Fruit fly (Drosophila melanogaster) whole organism, embryonic: ENCODE data around the gene Parg.
A peak's percentile ranks its signal among the peaks of the same experiment; 100 is the strongest.

ENCODE experiments used
- ATbp ChIP-seq: fragments of 200-800 bp; sonication (Bioruptor generic); optimal IDR thresholded peaks from 2 replicates; lab custom pipeline; 2017; ENCODE audit warnings: missing biosample characterization, mild to moderate bottlenecking, missing genetic modification characterization, missing genetic modification reagents
- Abd-B ChIP-seq: fragments of 200-800 bp; sonication (Bioruptor generic); optimal IDR thresholded peaks from 2 replicates; lab custom pipeline; 2018; ENCODE audit warnings: missing biosample characterization, mild to moderate bottlenecking, missing genetic modification characterization, moderate library complexity
- BtbVII ChIP-seq: fragments of 200-800 bp; sonication (Bioruptor generic); optimal IDR thresholded peaks from 3 replicates; lab custom pipeline; 2017; ENCODE audit warnings: missing biosample characterization, mild to moderate bottlenecking, missing genetic modification characterization
- CG10274 ChIP-seq: fragments of 200-800 bp; sonication (Bioruptor generic); optimal IDR thresholded peaks from 3 replicates; lab custom pipeline; 2017; ENCODE audit warnings: missing biosample characterization, mild to moderate bottlenecking, missing genetic modification characterization
- CG11247 ChIP-seq: fragments of 200-800 bp; sonication (Bioruptor generic); IDR thresholded peaks from 2 replicates; pipeline ENCODE4 v1.3.6; 2022; ENCODE audit warnings: missing biosample characterization, missing genetic modification characterization
- CG11504 ChIP-seq: fragments of 200-800 bp; sonication (Bioruptor generic); optimal IDR thresholded peaks from 3 replicates; lab custom pipeline; 2019; ENCODE audit warnings: missing biosample characterization, mild to moderate bottlenecking, missing genetic modification characterization, moderate library complexity
- CG14860 ChIP-seq: fragments of 200-800 bp; sonication (Bioruptor generic); IDR thresholded peaks from 3 replicates; pipeline ENCODE4 v1.3.6; 2022; ENCODE audit warnings: missing biosample characterization, missing genetic modification characterization; ENCODE audit not compliant: partially characterized antibody
- CG15073 ChIP-seq: fragments of 200-800 bp; sonication (Bioruptor generic); optimal IDR thresholded peaks from 2 replicates; lab custom pipeline; 2016; ENCODE audit warnings: missing biosample characterization, missing genetic modification characterization
- CG17802 ChIP-seq: fragments of 200-800 bp; sonication (Bioruptor generic); optimal IDR thresholded peaks from 2 replicates; lab custom pipeline; 2018; ENCODE audit warnings: missing biosample characterization, mild to moderate bottlenecking, missing genetic modification characterization, moderate library complexity
- CG2202 ChIP-seq: fragments of 200-800 bp; sonication (Bioruptor generic); optimal IDR thresholded peaks from 2 replicates; lab custom pipeline; 2018; ENCODE audit warnings: missing biosample characterization, mild to moderate bottlenecking, missing genetic modification characterization
- CG2712 ChIP-seq: fragments of 200-800 bp; optimal IDR thresholded peaks from 3 replicates; lab custom pipeline; 2019; ENCODE audit warnings: missing biosample characterization, mild to moderate bottlenecking, missing genetic modification characterization, moderate library complexity
- CG30020 ChIP-seq: fragments of 200-800 bp; optimal IDR thresholded peaks from 2 replicates; lab custom pipeline; 2019; ENCODE audit warnings: missing biosample characterization, mild to moderate bottlenecking, missing genetic modification characterization, moderate library complexity
- CG32532 ChIP-seq: fragments of 200-800 bp; sonication (Bioruptor generic); IDR thresholded peaks from 2 replicates; pipeline ENCODE4 v1.3.6; 2022; ENCODE audit warnings: missing biosample characterization, missing genetic modification characterization
- CG34224 ChIP-seq: fragments of 200-800 bp; sonication (Bioruptor generic); IDR thresholded peaks from 3 replicates; pipeline ENCODE4 v1.3.6; 2022; ENCODE audit warnings: missing biosample characterization, missing genetic modification characterization; ENCODE audit not compliant: partially characterized antibody
- CG8359 ChIP-seq: fragments of 200-800 bp; sonication (Bioruptor generic); optimal IDR thresholded peaks from 2 replicates; lab custom pipeline; 2017; ENCODE audit warnings: missing biosample characterization, mild to moderate bottlenecking, missing genetic modification characterization, borderline replicate concordance
- CG9876 ChIP-seq: fragments of 200-800 bp; sonication (Bioruptor generic); optimal IDR thresholded peaks from 2 replicates; lab custom pipeline; 2016; ENCODE audit warnings: missing biosample characterization, missing genetic modification characterization
- Drgx ChIP-seq: fragments of 200-800 bp; sonication (Bioruptor generic); IDR thresholded peaks from 2 replicates; pipeline ENCODE4 v1.3.6; 2022; ENCODE audit warnings: missing biosample characterization, missing genetic modification characterization
- HHEX ChIP-seq: fragments of 200-800 bp; sonication (Bioruptor generic); optimal IDR thresholded peaks from 3 replicates; lab custom pipeline; 2017; ENCODE audit warnings: missing biosample characterization, mild to moderate bottlenecking, missing genetic modification characterization, missing genetic modification reagents
- Hr39 ChIP-seq: fragments of >200 bp; optimal IDR thresholded peaks from 2 replicates; lab custom pipeline; 2017
- Lim3 ChIP-seq: fragments of 200-800 bp; sonication (Bioruptor generic); IDR thresholded peaks from 2 replicates; pipeline ENCODE4 v1.3.6; 2022; ENCODE audit warnings: missing biosample characterization, missing genetic modification characterization
- Nf-YC ChIP-seq: fragments of 200-800 bp; optimal IDR thresholded peaks from 3 replicates; lab custom pipeline; 2019; ENCODE audit warnings: missing biosample characterization, mild to moderate bottlenecking, missing genetic modification characterization, moderate library complexity
- NfI ChIP-seq: fragments of 200-800 bp; sonication (Bioruptor generic); optimal IDR thresholded peaks from 3 replicates; lab custom pipeline; 2018; ENCODE audit warnings: missing biosample characterization, mild to moderate bottlenecking, missing genetic modification characterization, moderate library complexity
- Trl ChIP-seq, 3 experiments: fragments of >200 bp in 2 of 3; fragments of 200-800 bp in 1 of 3; sonication (Bioruptor generic) in 1 of 3; optimal IDR thresholded peaks; 2 replicates in 1 of 3; 3 replicates in 2 of 3; lab custom pipeline; 2016 to 2017; ENCODE audit warnings: missing biosample characterization in 1 of 3, missing genetic modification characterization in 1 of 3
- ash1 ChIP-seq: fragments of 200-800 bp; sonication (Bioruptor generic); optimal IDR thresholded peaks from 2 replicates; lab custom pipeline; 2018; ENCODE audit warnings: missing biosample characterization, mild to moderate bottlenecking, missing genetic modification characterization
- bsh ChIP-seq, 2 experiments: fragments of 200-800 bp; sonication (Bioruptor generic); optimal IDR thresholded peaks; 2 replicates each; lab custom pipeline; 2017 to 2018; ENCODE audit warnings: mild to moderate bottlenecking in 2 of 2, missing biosample characterization in 2 of 2, missing genetic modification characterization in 2 of 2, moderate library complexity in 1 of 2
- crp ChIP-seq, 2 experiments: fragments of 200-800 bp; sonication (Bioruptor generic); optimal IDR thresholded peaks; 2 replicates in 1 of 2; 3 replicates in 1 of 2; lab custom pipeline; 2017; ENCODE audit warnings: missing biosample characterization in 2 of 2, missing genetic modification characterization in 2 of 2, mild to moderate bottlenecking in 1 of 2, moderate library complexity in 1 of 2
- grau ChIP-seq: fragments of 200-800 bp; optimal IDR thresholded peaks from 3 replicates; lab custom pipeline; 2019; ENCODE audit warnings: missing biosample characterization, mild to moderate bottlenecking, missing genetic modification characterization, moderate library complexity
- ham ChIP-seq: fragments of 200-800 bp; sonication (Bioruptor generic); IDR thresholded peaks from 2 replicates; pipeline ENCODE4 v1.3.6; 2022; ENCODE audit warnings: missing biosample characterization, missing genetic modification characterization
- inv ChIP-seq: fragments of 200-800 bp; sonication (Bioruptor generic); IDR thresholded peaks from 2 replicates; pipeline ENCODE4 v1.3.6; 2022; ENCODE audit warnings: missing biosample characterization, missing genetic modification characterization; ENCODE audit not compliant: partially characterized antibody
- klu ChIP-seq: fragments of 200-800 bp; sonication (Bioruptor generic); IDR thresholded peaks from 2 replicates; pipeline ENCODE4 v1.3.6; 2022; ENCODE audit warnings: missing biosample characterization, missing genetic modification characterization
- lola ChIP-seq, 3 experiments: fragments of >200 bp in 2 of 3; fragments of 200-800 bp in 1 of 3; sonication (Bioruptor generic) in 1 of 3; optimal IDR thresholded peaks; 2 replicates each; lab custom pipeline; 2017 to 2019; ENCODE audit warnings: missing biosample characterization in 3 of 3, missing genetic modification characterization in 3 of 3, mild to moderate bottlenecking in 1 of 3, moderate library complexity in 1 of 3
- nom ChIP-seq: fragments of 200-800 bp; sonication (Bioruptor generic); optimal IDR thresholded peaks from 2 replicates; lab custom pipeline; 2017; ENCODE audit warnings: missing biosample characterization, missing genetic modification characterization, mild to moderate bottlenecking, moderate library complexity, missing genetic modification reagents
- odd ChIP-seq: fragments of 200-800 bp; sonication (Bioruptor generic); optimal IDR thresholded peaks from 2 replicates; lab custom pipeline; 2017; ENCODE audit warnings: missing biosample characterization, mild to moderate bottlenecking, missing genetic modification characterization
- pho ChIP-seq: fragments of 200-800 bp; sonication (Bioruptor generic); optimal IDR thresholded peaks from 2 replicates; lab custom pipeline; 2016; ENCODE audit warnings: missing biosample characterization, missing genetic modification characterization
- psq ChIP-seq: fragments of 200-800 bp; sonication (Bioruptor generic); optimal IDR thresholded peaks from 2 replicates; lab custom pipeline; 2017; ENCODE audit warnings: missing biosample characterization, missing genetic modification characterization
- rib ChIP-seq: fragments of 200-800 bp; sonication (Bioruptor generic); IDR thresholded peaks from 2 replicates; pipeline ENCODE4 v1.3.6; 2022; ENCODE audit warnings: missing biosample characterization, missing genetic modification characterization
- ro ChIP-seq: fragments of 200-800 bp; sonication (Bioruptor generic); IDR thresholded peaks from 2 replicates; pipeline ENCODE4 v1.3.6; 2022; ENCODE audit warnings: missing biosample characterization, missing genetic modification characterization
- row ChIP-seq: fragments of 200-800 bp; sonication (Bioruptor generic); IDR thresholded peaks from 3 replicates; pipeline ENCODE4 v1.3.6; 2022; ENCODE audit warnings: missing biosample characterization, missing genetic modification characterization
- sens ChIP-seq: fragments of 200-800 bp; sonication (Bioruptor generic); peaks from one replicate; lab custom pipeline; 2016; ENCODE audit warnings: missing biosample characterization, missing genetic modification characterization
- slbo ChIP-seq: fragments of 200-800 bp; sonication (Bioruptor generic); IDR thresholded peaks from 2 replicates; pipeline ENCODE4 v1.3.6; 2022; ENCODE audit warnings: missing biosample characterization, missing genetic modification characterization
- sob ChIP-seq: fragments of 200-800 bp; sonication (Bioruptor generic); IDR thresholded peaks from 2 replicates; pipeline ENCODE4 v1.3.6; 2022; ENCODE audit warnings: missing biosample characterization, missing genetic modification characterization
- sqz ChIP-seq: fragments of 200-800 bp; sonication (Bioruptor generic); optimal IDR thresholded peaks from 3 replicates; lab custom pipeline; 2018; ENCODE audit warnings: missing biosample characterization, mild to moderate bottlenecking, missing genetic modification characterization
- ssp ChIP-seq: fragments of 200-800 bp; sonication (Bioruptor generic); IDR thresholded peaks from 2 replicates; pipeline ENCODE4 v1.3.6; 2022; ENCODE audit warnings: missing biosample characterization, missing genetic modification characterization
- twi ChIP-seq: fragments of 200-800 bp; optimal IDR thresholded peaks from 2 replicates; lab custom pipeline; 2019; ENCODE audit warnings: missing biosample characterization, mild to moderate bottlenecking, missing genetic modification characterization, moderate library complexity
- unc-4 ChIP-seq: fragments of 200-800 bp; sonication (Bioruptor generic); IDR thresholded peaks from 2 replicates; pipeline ENCODE4 v1.3.6; 2022; ENCODE audit warnings: missing biosample characterization, missing genetic modification characterization; ENCODE audit not compliant: partially characterized antibody
- vnd ChIP-seq: fragments of 200-800 bp; sonication (Bioruptor generic); IDR thresholded peaks from 3 replicates; pipeline ENCODE4 v1.3.6; 2022; ENCODE audit warnings: missing biosample characterization, missing genetic modification characterization; ENCODE audit not compliant: partially characterized antibody

Parg gene

dm6 chrX:3673710-3674344, 2.5 kb upstream of the Parg start:
- TF ChIP-seq CG17802 (tag; lab: Kevin White, UChicago) (peak; percentile 84), slbo (GFP tag; lab: Robert Waterston, UW) (no peak), ash1 (no peak), nom (peak; percentile 55), sens (peak; percentile 21), grau (tag; lab: Kevin White, UChicago) (peak; percentile 8), CG2202 (tag; lab: Kevin White, UChicago) (no peak), ssp (GFP tag; lab: Robert Waterston, UW) (no peak), Drgx (GFP tag; lab: Robert Waterston, UW) (peak; percentile 88), BtbVII (GFP tag; lab: Kevin White, UChicago) (no peak), Trl (optimal IDR thresholded peaks at IDR 0.05; lab: Kevin White, UChicago) (peak in 1 of 2 experiments; percentile 33), Trl (GFP tag; optimal IDR thresholded peaks at IDR 0.05; lab: Kevin White, UChicago) (no peak), bsh (GFP tag; optimal IDR thresholded peaks at IDR 0.05; lab: Kevin White, UChicago) (peak in 1 of 2 experiments; percentile 64), CG11504 (tag; lab: Kevin White, UChicago) (peak; percentile 26), CG32532 (GFP tag; lab: Robert Waterston, UW) (no peak), inv (GFP tag; lab: Robert Waterston, UW) (no peak), row (GFP tag; lab: Robert Waterston, UW) (0 out of 3 replicates have a peak, but pooled peaks have one; percentile 7), CG10274 (GFP tag; lab: Kevin White, UChicago) (no peak), vnd (GFP tag; lab: Robert Waterston, UW) (no peak), CG9876 (no peak)

- no peak for TF ChIP-seq Nf-YC (tag; lab: Kevin White, UChicago)
- no peak for TF ChIP-seq CG14860 (GFP tag; lab: Robert Waterston, UW)
- TF ChIP-seq CG8359: no peak
- no peak for TF ChIP-seq ro (GFP tag; lab: Robert Waterston, UW)
- no peak for TF ChIP-seq ham
- no peak for TF ChIP-seq CG2712 (tag; lab: Kevin White, UChicago)
- TF ChIP-seq rib (GFP tag; lab: Robert Waterston, UW): peak; percentile 61
- TF ChIP-seq lola (GFP tag; optimal IDR thresholded peaks at IDR 0.05; lab: Kevin White, UChicago): no peak
- peak; percentile 86 for TF ChIP-seq slbo (GFP tag; lab: Robert Waterston, UW)
- no peak for TF ChIP-seq odd
- peak; percentile 0 for TF ChIP-seq NfI (GFP tag; lab: Kevin White, UChicago)
- no peak for TF ChIP-seq psq (GFP tag; lab: Kevin White, UChicago)
- no peak for TF ChIP-seq twi (tag; lab: Kevin White, UChicago)
- TF ChIP-seq Lim3: 0 out of 2 replicates have a peak, but pooled peaks have one; percentile 21
- TF ChIP-seq Hr39 (lab: Kevin White, UChicago): no peak
- no peak for TF ChIP-seq crp (GFP tag; optimal IDR thresholded peaks at IDR 0.05; lab: Kevin White, UChicago)
- peak; percentile 47 for TF ChIP-seq klu (GFP tag; lab: Robert Waterston, UW)
- peak; percentile 70 for TF ChIP-seq pho
- TF ChIP-seq CG15073: no peak
- no peak for TF ChIP-seq CG30020
- TF ChIP-seq unc-4 (GFP tag; lab: Robert Waterston, UW): no peak
- TF ChIP-seq sob: peak; percentile 53
- TF ChIP-seq sqz (GFP tag; lab: Kevin White, UChicago): no peak
- no peak for TF ChIP-seq HHEX (GFP tag; lab: Kevin White, UChicago)
- TF ChIP-seq Abd-B (GFP tag; lab: Kevin White, UChicago): no peak
- TF ChIP-seq CG11247 (GFP tag; lab: Robert Waterston, UW): peak; percentile 50
- TF ChIP-seq CG34224 (GFP tag; lab: Robert Waterston, UW): no peak
- no peak for TF ChIP-seq ATbp
Measured at dm6 chrX:3672095-3672995, 1.0 kb upstream of the Parg start.
